Fruit fly (Drosophila melanogaster) Kc167 (cell line): ENCODE data around the gene ND-B14.5A.

Experiments used
- Myc ChIP-seq: fragments of >200 bp; optimal IDR thresholded peaks from 2 replicates; lab custom pipeline; 2017; ENCODE audit warnings: missing external identifiers
- Sin3A ChIP-seq: fragments of >200 bp; optimal IDR thresholded peaks from 2 replicates; lab custom pipeline; 2018; ENCODE audit warnings: missing external identifiers
- h ChIP-seq: fragments of >200 bp; optimal IDR thresholded peaks from 3 replicates; lab custom pipeline; 2018; ENCODE audit warnings: missing external identifiers
- insv ChIP-seq: fragments of >200 bp; optimal IDR thresholded peaks from 3 replicates; lab custom pipeline; 2018; ENCODE audit warnings: missing external identifiers
- psq ChIP-seq: fragments of >200 bp; optimal IDR thresholded peaks from 2 replicates; lab custom pipeline; 2017; ENCODE audit warnings: missing external identifiers
- ttk ChIP-seq: sonication (Bioruptor generic); optimal IDR thresholded peaks from 2 replicates; lab custom pipeline; 2017; ENCODE audit warnings: missing external identifiers

Gene ND-B14.5A

dm6 chrX:2138417-2138816, 33.9 kb upstream of the ND-B14.5A start:
- TF ChIP-seq Sin3A (lab: Kevin White, UChicago) (no peak), psq (lab: Kevin White, UChicago) (no peak), insv (lab: Kevin White, UChicago) (no peak), Myc (lab: Kevin White, UChicago) (no peak)

dm6 chrX:2139610-2140009, 32.7 kb upstream of the ND-B14.5A start:
- no peak for TF ChIP-seq psq (lab: Kevin White, UChicago)
- no peak for TF ChIP-seq ttk
- no peak for TF ChIP-seq insv (lab: Kevin White, UChicago)
- TF ChIP-seq Sin3A (lab: Kevin White, UChicago): no peak
- no peak for TF ChIP-seq Myc (lab: Kevin White, UChicago)
- no peak for TF ChIP-seq h

- TF ChIP-seq h (no peak), Sin3A (lab: Kevin White, UChicago) (no peak), ttk (no peak), psq (lab: Kevin White, UChicago) (no peak), Myc (lab: Kevin White, UChicago) (no peak), insv (lab: Kevin White, UChicago) (no peak)
Measured at dm6 chrX:2140487-2140886, 31.8 kb upstream of the ND-B14.5A start.

dm6 chrX:2141159-2141853, 31.0 kb upstream of the ND-B14.5A start, which contains the start of gene D2hgdh:
D2hgdh (plus strand) TSS chrX:2141489.
- TF ChIP-seq insv (lab: Kevin White, UChicago) (no peak), Sin3A (lab: Kevin White, UChicago) (no peak), h (no peak), Myc (lab: Kevin White, UChicago) (no peak), psq (lab: Kevin White, UChicago) (no peak), ttk (no peak)

- TF ChIP-seq insv (lab: Kevin White, UChicago): no peak
- TF ChIP-seq Myc (lab: Kevin White, UChicago): no peak
- no peak for TF ChIP-seq h
- no peak for TF ChIP-seq Sin3A (lab: Kevin White, UChicago)
- TF ChIP-seq psq (lab: Kevin White, UChicago): no peak
- no peak for TF ChIP-seq ttk
Measured at dm6 chrX:2141854-2142216, 30.5 kb upstream of the ND-B14.5A start.

dm6 chrX:2142275-2142934, 29.9 kb upstream of the ND-B14.5A start:
- TF ChIP-seq insv (lab: Kevin White, UChicago) (no peak), Sin3A (lab: Kevin White, UChicago) (no peak), ttk (no peak), Myc (lab: Kevin White, UChicago) (no peak), psq (lab: Kevin White, UChicago) (no peak), h (no peak)

- TF ChIP-seq Myc (lab: Kevin White, UChicago) (no peak), Sin3A (lab: Kevin White, UChicago) (no peak), h (no peak), ttk (no peak), insv (lab: Kevin White, UChicago) (no peak), psq (lab: Kevin White, UChicago) (no peak)
Measured at dm6 chrX:2142935-2143312, 29.4 kb upstream of the ND-B14.5A start.

- TF ChIP-seq ttk: no peak
- no peak for TF ChIP-seq Myc (lab: Kevin White, UChicago)
- TF ChIP-seq Sin3A (lab: Kevin White, UChicago): no peak
- TF ChIP-seq h: no peak
- TF ChIP-seq insv (lab: Kevin White, UChicago): no peak
- TF ChIP-seq psq (lab: Kevin White, UChicago): no peak
Measured at dm6 chrX:2145114-2145513, 27.2 kb upstream of the ND-B14.5A start, which contains the start of gene Pgd. Pgd (plus strand) TSS chrX:2145136.

dm6 chrX:2145690-2146470, 26.4 kb upstream of the ND-B14.5A start:
- TF ChIP-seq ttk (no peak), insv (lab: Kevin White, UChicago) (no peak), h (no peak), Sin3A (lab: Kevin White, UChicago) (no peak), Myc (lab: Kevin White, UChicago) (no peak), psq (lab: Kevin White, UChicago) (no peak)

- TF ChIP-seq psq (lab: Kevin White, UChicago): no peak
- no peak for TF ChIP-seq h
- TF ChIP-seq Myc (lab: Kevin White, UChicago): no peak
- TF ChIP-seq ttk: no peak
- TF ChIP-seq Sin3A (lab: Kevin White, UChicago): no peak
- no peak for TF ChIP-seq insv (lab: Kevin White, UChicago)
Measured at dm6 chrX:2146574-2146973, 25.8 kb upstream of the ND-B14.5A start.

dm6 chrX:2147475-2147874, 24.9 kb upstream of the ND-B14.5A start:
- TF ChIP-seq insv (lab: Kevin White, UChicago) (no peak), h (no peak), Sin3A (lab: Kevin White, UChicago) (no peak), Myc (lab: Kevin White, UChicago) (no peak), ttk (no peak), psq (lab: Kevin White, UChicago) (no peak)

- TF ChIP-seq h: no peak
- TF ChIP-seq Myc (lab: Kevin White, UChicago): no peak
- no peak for TF ChIP-seq Sin3A (lab: Kevin White, UChicago)
- no peak for TF ChIP-seq insv (lab: Kevin White, UChicago)
- no peak for TF ChIP-seq psq (lab: Kevin White, UChicago)
- TF ChIP-seq ttk: no peak
Measured at dm6 chrX:2148671-2149070, 23.7 kb upstream of the ND-B14.5A start.
